Worm (Caenorhabditis elegans): ENCODE data around the gene Y41G9A.6.

Y41G9A.6 gene

ce11 chrX:2971542-2971988, 32.0 kb downstream of the Y41G9A.6 start (continued):
- TF ChIP-seq hsf-1 (GFP tag; IDR thresholded peaks at IDR 0.05), result peak; percentile 91
- TF ChIP-seq pbrm-1 (GFP tag; IDR thresholded peaks at IDR 0.05), result peak; percentile 83
- no peak for TF ChIP-seq nhr-179 (tag; optimal IDR thresholded peaks at IDR 0.05)
- TF ChIP-seq Y79H2A.3 (GFP tag; conservative IDR thresholded peaks at IDR 0.05), result 0 out of 2 replicates have a peak, but pooled peaks have one; percentile 9

ce11 chrX:2970804-2971395, 32.7 kb downstream of the Y41G9A.6 start:
- TF ChIP-seq unc-62 (GFP tag; optimal IDR thresholded peaks at IDR 0.05) (no peak), ekl-4 (GFP tag; IDR thresholded peaks at IDR 0.05) (0 out of 2 replicates have a peak, but pooled peaks have one; percentile 8), F23B12.7 (tag; optimal IDR thresholded peaks at IDR 0.05; ENCODE audit: insufficient read depth) (peak; percentile 15), tbp1 (GFP tag; optimal IDR thresholded peaks at IDR 0.05) (peak; percentile 11), hmg-1.2 (GFP tag; IDR thresholded peaks at IDR 0.05) (peak; percentile 28; the same call in 1 of the 2 replicates), nhr-80 (tag; optimal IDR thresholded peaks at IDR 0.05) (peak; percentile 4), let-607 (tag; optimal IDR thresholded peaks at IDR 0.05) (peak; percentile 49 to 58), hmg-20 (GFP tag; IDR thresholded peaks at IDR 0.05) (no peak), mel-28 (tag; optimal IDR thresholded peaks at IDR 0.05; ENCODE audit: borderline replicate concordance) (peak; percentile 44), aptf-2 (GFP tag; conservative IDR thresholded peaks at IDR 0.05) (no peak), Y53G8AR.9 (GFP tag; conservative IDR thresholded peaks at IDR 0.05) (no peak), lin-35 (GFP tag; optimal IDR thresholded peaks at IDR 0.05) (peak in 1 of 3 experiments; percentile 7), ZK185.1 (tag; optimal IDR thresholded peaks at IDR 0.05; ENCODE audit: poor library complexity, severe bottlenecking) (peak; percentile 21), ama-1 (optimal IDR thresholded peaks at IDR 0.05) (peak; percentile 70), ama-1 (GFP tag; optimal IDR thresholded peaks at IDR 0.05) (no peak), mcd-1 (GFP tag; IDR thresholded peaks at IDR 0.05) (peak; percentile 8; the same call in 1 of the 2 replicates)

DNA sequence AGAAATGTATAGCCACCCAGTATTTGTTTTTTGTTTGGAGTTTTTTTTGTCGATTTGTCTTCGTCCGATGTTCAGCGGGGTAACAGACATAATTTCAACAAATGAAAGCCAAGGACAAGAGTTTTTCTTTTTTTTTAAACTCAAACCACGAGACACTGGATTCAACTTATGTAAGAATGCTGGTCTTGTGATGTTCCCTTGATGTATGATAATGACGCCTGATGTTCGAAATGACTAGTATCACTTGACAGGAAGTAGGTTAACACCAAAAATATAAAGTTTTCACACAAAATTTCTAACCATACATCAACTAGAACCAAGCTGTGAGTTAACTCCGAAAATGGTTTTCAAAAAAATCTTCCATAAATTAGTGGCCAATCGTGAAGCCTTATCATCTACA, 33.4 kb downstream of the Y41G9A.6 start:
- TF ChIP-seq akir-1 (GFP tag; optimal IDR thresholded peaks at IDR 0.05), result no peak
- peak; percentile 14 for TF ChIP-seq ama-1 (optimal IDR thresholded peaks at IDR 0.05)
- no peak for TF ChIP-seq ama-1 (GFP tag; optimal IDR thresholded peaks at IDR 0.05)
- TF ChIP-seq Y95B8A.8 (GFP tag; IDR thresholded peaks at IDR 0.05), result peak; percentile 51; the same call in 1 of the 2 replicates
- TF ChIP-seq Y56A3A.18 (GFP tag; IDR thresholded peaks at IDR 0.05), result peak; percentile 12; the same call in 1 of the 2 replicates
- peak; percentile 49 for TF ChIP-seq ZK185.1 (tag; optimal IDR thresholded peaks at IDR 0.05; ENCODE audit: poor library complexity, severe bottlenecking)
- no peak for TF ChIP-seq athp-1 (tag; optimal IDR thresholded peaks at IDR 0.05)
- TF ChIP-seq chd-7 (tag; optimal IDR thresholded peaks at IDR 0.05), result no peak
- TF ChIP-seq lin-26 (GFP tag; IDR thresholded peaks at IDR 0.05), result peak; percentile 8; the same call in 1 of the 2 replicates
- peak in 1 of 3 experiments; percentile 6 for TF ChIP-seq lin-35 (GFP tag; optimal IDR thresholded peaks at IDR 0.05)
- TF ChIP-seq B0035.1 (tag; optimal IDR thresholded peaks at IDR 0.05), result no peak
- TF ChIP-seq K11D2.4 (GFP tag; IDR thresholded peaks at IDR 0.05), result peak; percentile 48; the same call in 1 of the 2 replicates
- no peak for TF ChIP-seq unc-130 (GFP tag; optimal IDR thresholded peaks at IDR 0.05)
- no peak for TF ChIP-seq F39B2.1 (GFP tag; IDR thresholded peaks at IDR 0.05)
- no peak for TF ChIP-seq madf-6 (GFP tag; IDR thresholded peaks at IDR 0.05)
- no peak for TF ChIP-seq let-607 (tag; optimal IDR thresholded peaks at IDR 0.05)
- no peak for TF ChIP-seq nfya-2 (GFP tag; IDR thresholded peaks at IDR 0.05)
- TF ChIP-seq let-526 (GFP tag; IDR thresholded peaks at IDR 0.05), result 0 out of 2 replicates have a peak, but pooled peaks have one; percentile 27
- no peak for TF ChIP-seq F57A8.1 (GFP tag; optimal IDR thresholded peaks at IDR 0.05)
- TF ChIP-seq cebp-1 (GFP tag; IDR thresholded peaks at IDR 0.05), result 0 out of 2 replicates have a peak, but pooled peaks have one; percentile 18
- TF ChIP-seq cebp-1 (tag; optimal IDR thresholded peaks at IDR 0.05), result peak; percentile 42
- TF ChIP-seq aptf-2 (GFP tag; conservative IDR thresholded peaks at IDR 0.05), result no peak

All from whole organism, young adult.